Fruit fly (Drosophila melanogaster): ENCODE data around the gene CG7607.

DNA sequence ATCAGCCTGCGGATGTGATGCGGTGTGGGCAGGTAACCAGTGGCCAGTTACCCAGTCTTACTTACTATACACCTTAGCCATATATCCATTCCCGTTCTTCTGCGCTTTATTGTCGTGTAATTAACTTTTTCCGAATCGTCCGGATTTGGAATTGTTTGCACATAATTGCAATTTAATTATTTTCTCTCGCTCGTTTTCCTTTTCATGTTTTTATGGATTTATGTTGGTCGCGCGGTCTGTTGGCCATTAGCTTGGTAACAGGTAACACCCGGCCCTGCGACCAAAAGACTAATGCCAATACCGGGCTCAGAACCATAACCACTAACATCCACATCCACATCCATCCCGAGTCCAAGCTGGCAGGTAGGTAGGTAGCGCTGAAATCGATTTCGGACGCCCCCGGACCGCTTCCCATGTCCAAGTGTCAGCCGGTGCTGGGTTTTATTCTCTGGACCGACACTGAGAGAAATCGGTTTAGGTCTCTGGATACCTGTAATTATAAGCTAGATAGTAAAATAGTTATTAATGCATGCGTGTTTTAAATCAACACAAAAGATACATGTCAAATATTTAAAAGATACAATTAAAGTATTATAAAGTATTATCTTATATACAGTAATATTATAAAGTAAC is 37.8 kb downstream of the CG7607 start:
- no peak for TF ChIP-seq Dfd (GFP tag; optimal IDR thresholded peaks at IDR 0.05)
- TF ChIP-seq dl (GFP tag; optimal IDR thresholded peaks at IDR 0.05; ENCODE audit: insufficient read depth in 1 of 2, partially characterized antibody in 2 of 2) = no peak
- no peak for TF ChIP-seq psq (GFP tag; optimal IDR thresholded peaks at IDR 0.05)
- TF ChIP-seq CrebA (GFP tag; optimal IDR thresholded peaks at IDR 0.05; ENCODE audit: borderline replicate concordance) = no peak
- no peak for TF ChIP-seq Hr83 (GFP tag; optimal IDR thresholded peaks at IDR 0.05; ENCODE audit: poor library complexity, severe bottlenecking)
- no peak for TF ChIP-seq foxo (GFP tag; optimal IDR thresholded peaks at IDR 0.05)
- no peak for TF ChIP-seq Rel (GFP tag; optimal IDR thresholded peaks at IDR 0.05)
- TF ChIP-seq Rel (tag; optimal IDR thresholded peaks at IDR 0.05) = no peak
- peak; percentile 40 for TF ChIP-seq Dif (GFP tag; optimal IDR thresholded peaks at IDR 0.05; ENCODE audit: partially characterized antibody)

Data from whole organism, wandering third instar larva.